Worm (Caenorhabditis elegans) whole organism, late embryonic: ENCODE results near the gene hmg-1.2.
"Not testable (repeated sequence)": the region's sequence is repeated elsewhere in the genome, so short reads cannot be mapped to it uniquely, and the experiment has no call there.

Source experiments
- C08G9.2 ChIP-seq: sonication (generic microtip); optimal IDR thresholded peaks from 2 replicates; lab custom pipeline; 2016; ENCODE audit warnings: mild to moderate bottlenecking, missing genetic modification characterization, moderate library complexity, missing compliant biosample characterization
- ceh-19 ChIP-seq: fragments of 200-800 bp; sonication (Bioruptor generic); optimal IDR thresholded peaks from 2 replicates; lab custom pipeline; 2018; ENCODE audit warnings: mild to moderate bottlenecking, missing genetic modification characterization, missing compliant biosample characterization
- ceh-45 ChIP-seq: fragments of 200-800 bp; sonication (Bioruptor generic); IDR thresholded peaks from 2 replicates; pipeline ENCODE4 v1.3.6; 2022; ENCODE audit warnings: missing genetic modification reagents, missing genetic modification characterization, missing compliant biosample characterization
- fkh-10 ChIP-seq: fragments of 150-350 bp; optimal IDR thresholded peaks from 2 replicates; lab custom pipeline; 2014; ENCODE audit warnings: missing biosample characterization, missing genetic modification reagents, missing genetic modification characterization
- hlh-6 ChIP-seq: sonication (generic microtip); optimal IDR thresholded peaks from 2 replicates; lab custom pipeline; 2016; ENCODE audit warnings: missing genotype, missing genetic modification characterization, missing compliant biosample characterization
- lim-6 ChIP-seq: sonication (generic microtip); optimal IDR thresholded peaks from 2 replicates; lab custom pipeline; 2016; ENCODE audit warnings: missing genetic modification characterization, missing compliant biosample characterization
- nhr-11 ChIP-seq: fragments of 150-350 bp; optimal IDR thresholded peaks from 2 replicates; lab custom pipeline; 2014; ENCODE audit warnings: missing biosample characterization, missing genetic modification characterization
- ttx-3 ChIP-seq: sonication (generic microtip); optimal IDR thresholded peaks from 2 replicates; lab custom pipeline; 2016; ENCODE audit warnings: missing genetic modification reagents, missing genetic modification characterization, missing compliant biosample characterization
- unc-55 ChIP-seq: sonication (generic microtip); optimal IDR thresholded peaks from 2 replicates; lab custom pipeline; 2017; ENCODE audit warnings: missing biosample characterization, missing genetic modification reagents, missing genetic modification characterization
- zip-5 ChIP-seq: sonication (generic microtip); optimal IDR thresholded peaks from 2 replicates; lab custom pipeline; 2016; ENCODE audit warnings: missing genetic modification characterization, missing compliant biosample characterization

DNA sequence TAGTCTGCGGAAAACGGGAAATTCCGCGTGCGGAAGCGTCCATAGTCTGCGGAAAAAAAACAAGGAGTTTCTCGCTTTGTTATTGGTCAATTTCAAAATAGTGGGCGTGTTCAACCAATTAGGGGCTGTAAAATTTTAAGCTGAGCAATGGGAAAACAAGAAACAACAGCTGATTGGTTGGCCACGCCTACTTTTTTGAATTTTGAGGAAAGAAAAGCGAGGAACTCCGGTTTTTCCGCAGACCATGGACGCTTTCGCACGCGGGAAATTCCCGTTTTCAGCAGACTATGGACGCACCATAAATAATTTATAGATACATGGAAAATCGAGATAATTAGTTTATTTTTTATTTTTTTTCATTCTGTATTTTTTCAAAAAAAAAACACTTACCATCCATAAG lies 21.5 kb downstream of the hmg-1.2 start:
- not testable (repeated sequence) for TF ChIP-seq hlh-6 (tag; lab: Kevin White, UChicago); ttx-3 (tag; lab: Kevin White, UChicago); nhr-11; fkh-10 (GFP tag; lab: Kevin White, UChicago); zip-5 (tag; lab: Kevin White, UChicago); ceh-45 (GFP tag; lab: Robert Waterston, UW); ceh-19 (GFP tag; lab: Kevin White, UChicago); unc-55 (GFP tag; lab: Kevin White, UChicago); lim-6 (tag; lab: Kevin White, UChicago); C08G9.2 (tag; lab: Kevin White, UChicago)
